Worm (Caenorhabditis elegans): Measurements from ENCODE around the gene C44H9.7.

Gene C44H9.7

DNA sequence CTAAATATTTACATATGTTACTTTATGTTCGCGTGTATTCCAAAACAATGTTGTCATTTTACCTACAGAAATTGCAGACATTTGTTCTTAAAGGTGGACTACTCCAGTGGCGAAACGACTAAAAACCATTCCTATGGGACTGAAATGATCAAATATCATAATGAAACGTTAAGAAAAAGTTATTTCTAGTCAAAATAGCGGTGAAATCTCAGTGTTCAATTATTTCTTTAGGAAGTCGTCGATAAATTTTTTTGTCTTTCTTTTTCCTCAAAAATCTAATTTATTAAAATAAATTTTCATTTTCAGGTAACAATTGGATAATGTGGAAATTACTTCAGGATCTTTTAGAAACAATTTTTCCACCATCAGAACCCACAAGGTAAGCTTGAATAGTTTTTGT lies 19.3 kb downstream of the C44H9.7 start, which contains the start of gene C44H9.4:
TSS of gene C44H9.4 (plus strand) at position 301 of the 400 bp plus-strand sequence.
- TF ChIP-seq somi-1 (GFP tag; optimal IDR thresholded peaks at IDR 0.05) (no peak), lag-1 (GFP tag; IDR thresholded peaks at IDR 0.05) (no peak)

DNA sequence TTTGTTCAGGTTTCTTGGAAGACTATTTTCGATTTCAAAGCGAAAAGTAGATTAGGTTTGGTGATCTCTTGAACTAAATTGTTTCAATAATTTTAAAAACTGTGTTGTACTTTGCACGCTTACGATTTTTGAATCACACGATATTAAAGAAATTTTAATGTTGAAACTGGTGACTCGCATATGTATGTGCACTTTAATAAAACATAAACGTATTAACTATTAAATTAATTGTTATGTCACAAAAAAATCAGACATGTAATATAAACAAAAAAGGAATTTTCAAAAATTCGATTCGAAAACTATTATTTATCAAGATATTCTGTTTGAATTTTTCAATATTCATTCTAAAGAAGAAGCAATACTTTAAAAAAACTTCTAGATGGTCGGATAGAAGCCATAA lies 27.4 kb downstream of the C44H9.7 start, which contains the start of gene ugt-15:
TSS of gene ugt-15 (plus strand) at position 301 of the 400 bp plus-strand sequence.
- TF ChIP-seq nhr-80 (tag; optimal IDR thresholded peaks at IDR 0.05) (peak; percentile 18), F10E7.11 (tag; optimal IDR thresholded peaks at IDR 0.05) (no peak)

DNA sequence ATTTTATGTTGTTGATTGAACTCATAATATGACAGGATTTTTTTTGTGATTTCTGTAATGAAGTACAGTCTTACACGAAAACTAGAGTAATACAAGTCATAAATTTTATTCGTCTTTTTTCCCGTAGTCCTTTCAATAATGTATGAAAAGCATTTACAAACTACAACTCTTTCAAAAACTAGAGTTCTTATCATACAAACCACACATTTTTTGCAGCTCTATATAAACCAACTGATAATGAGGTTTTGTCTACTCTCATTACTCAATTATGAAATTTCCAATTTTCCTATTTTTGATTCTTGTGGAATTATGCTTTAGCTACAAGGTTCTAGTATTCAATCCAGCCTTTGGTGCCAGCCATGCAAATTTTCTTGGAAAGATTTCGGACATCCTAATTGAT lies 29.9 kb downstream of the C44H9.7 start, which contains the start of gene ugt-16:
TSS of gene ugt-16 (plus strand) at position 248 of the 400 bp plus-strand sequence.
- TF ChIP-seq D2030.7 (GFP tag; IDR thresholded peaks at IDR 0.05): no peak
- TF ChIP-seq nhr-80 (tag; optimal IDR thresholded peaks at IDR 0.05): peak; percentile 51

DNA sequence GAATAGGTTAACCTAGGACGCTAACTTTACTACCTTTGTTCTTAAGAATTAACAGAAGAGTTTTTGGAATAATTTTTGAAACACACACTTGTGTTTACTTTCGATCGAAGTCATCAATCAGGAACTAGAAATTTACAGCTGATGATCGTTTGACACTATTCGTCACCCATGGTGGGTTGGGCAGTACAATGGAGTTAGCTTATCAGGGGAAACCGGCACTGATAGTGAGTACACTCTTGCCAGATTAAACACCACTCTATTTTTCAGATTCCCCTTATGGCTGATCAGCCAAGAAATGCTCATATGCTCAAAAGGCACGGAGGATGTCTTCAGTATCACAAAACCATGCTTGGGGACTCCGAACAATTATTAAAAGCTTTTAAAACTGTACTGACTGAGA lies 32.6 kb downstream of the C44H9.7 start:
- peak; percentile 46 for TF ChIP-seq nhr-80 (tag; optimal IDR thresholded peaks at IDR 0.05)
- TF ChIP-seq Y53F4B.3 (GFP tag; IDR thresholded peaks at IDR 0.05): no peak

DNA sequence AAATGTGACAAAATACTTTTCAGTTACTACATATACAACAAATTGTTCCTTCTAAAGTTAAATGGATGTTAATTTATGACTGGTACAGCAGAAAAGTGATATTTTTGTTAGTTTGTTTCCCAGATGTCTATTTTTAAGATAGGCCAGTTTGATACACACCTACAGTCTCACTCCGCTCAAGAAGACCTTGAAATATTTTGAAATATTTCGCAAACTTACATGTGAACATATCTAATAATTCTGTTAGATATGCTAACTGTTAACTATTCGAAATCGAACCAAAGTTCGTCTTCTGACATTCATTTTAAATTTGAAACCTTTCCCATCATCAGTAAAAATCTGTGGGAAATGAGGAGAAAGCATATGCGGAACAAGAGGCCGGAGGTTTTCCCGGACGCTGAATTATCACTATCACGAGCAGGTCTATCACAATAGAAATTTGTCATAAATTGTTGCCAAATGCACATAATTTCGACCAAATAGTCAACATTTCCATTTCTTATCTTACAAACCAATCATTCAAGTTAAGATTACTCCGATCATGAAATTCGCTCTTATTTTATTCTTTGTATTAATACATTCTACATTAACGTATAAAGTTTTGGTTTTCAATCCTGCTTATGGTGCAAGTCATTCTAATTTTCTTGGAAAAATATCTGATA lies 34.7 kb downstream of the C44H9.7 start, which contains the start of the genes ZC443.4 and ugt-18:
TSS of gene ZC443.4 (minus strand) at position 95 of the 662 bp plus-strand sequence.
TSS of gene ugt-18 (plus strand) at position 469 of the 662 bp plus-strand sequence.
- TF ChIP-seq ekl-4 (GFP tag; IDR thresholded peaks at IDR 0.05) (no peak), nhr-80 (tag; optimal IDR thresholded peaks at IDR 0.05) (peak; percentile 5)

DNA sequence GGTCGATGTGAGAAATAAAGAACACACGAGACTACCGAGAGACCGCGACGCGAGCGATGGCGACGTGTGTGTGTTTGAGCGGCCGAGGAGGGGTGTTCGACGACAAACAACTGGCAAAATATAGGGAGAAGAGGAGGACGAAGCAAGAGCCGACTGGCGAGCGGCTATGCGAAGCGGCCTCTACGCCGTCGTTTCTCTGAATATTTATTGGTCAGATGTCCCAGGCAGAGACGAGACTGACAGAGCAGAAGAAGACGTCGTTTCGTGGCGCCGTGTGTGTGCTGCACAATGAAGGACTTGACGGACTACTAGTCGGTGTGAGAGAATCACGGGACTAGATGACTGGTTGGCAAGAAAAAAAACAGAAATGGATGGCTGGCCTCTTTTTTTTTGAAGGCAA lies 35.5 kb downstream of the C44H9.7 start:
- TF ChIP-seq gei-17 (GFP tag; optimal IDR thresholded peaks at IDR 0.05): no peak
- TF ChIP-seq pbrm-1 (GFP tag; IDR thresholded peaks at IDR 0.05): peak; percentile 57; the same call in 1 of the 2 replicates
- TF ChIP-seq dox-1 (GFP tag; IDR thresholded peaks at IDR 0.05): 0 out of 2 replicates have a peak, but pooled peaks have one; percentile 39
- no peak for TF ChIP-seq egl-44 (GFP tag; IDR thresholded peaks at IDR 0.05)
- TF ChIP-seq nhr-27 (tag; optimal IDR thresholded peaks at IDR 0.05): no peak
- TF ChIP-seq cebp-1 (GFP tag; IDR thresholded peaks at IDR 0.05): 0 out of 2 replicates have a peak, but pooled peaks have one; percentile 13
- peak; percentile 52 for TF ChIP-seq cebp-1 (tag; optimal IDR thresholded peaks at IDR 0.05)
- no peak for TF ChIP-seq sdz-38 (tag; optimal IDR thresholded peaks at IDR 0.05)
- no peak for TF ChIP-seq ztf-22 (GFP tag; optimal IDR thresholded peaks at IDR 0.05)
- TF ChIP-seq lir-1 (GFP tag; conservative IDR thresholded peaks at IDR 0.05): no peak
- no peak for TF ChIP-seq repo-1 (tag; optimal IDR thresholded peaks at IDR 0.05)
- TF ChIP-seq egl-18 (GFP tag; IDR thresholded peaks at IDR 0.05): no peak
- TF ChIP-seq xnd-1 (tag; optimal IDR thresholded peaks at IDR 0.05): no peak
- TF ChIP-seq Y56A3A.18 (GFP tag; IDR thresholded peaks at IDR 0.05): no peak
- TF ChIP-seq unc-130 (GFP tag; optimal IDR thresholded peaks at IDR 0.05): no peak
- no peak for TF ChIP-seq attf-3 (GFP tag; conservative IDR thresholded peaks at IDR 0.05)
- TF ChIP-seq nhr-179 (tag; optimal IDR thresholded peaks at IDR 0.05): no peak
- no peak for TF ChIP-seq mel-28 (tag; optimal IDR thresholded peaks at IDR 0.05; ENCODE audit: borderline replicate concordance)
- TF ChIP-seq attf-5 (GFP tag; optimal IDR thresholded peaks at IDR 0.05): peak; percentile 50
- TF ChIP-seq F39B2.1 (GFP tag; IDR thresholded peaks at IDR 0.05): no peak
- TF ChIP-seq ztf-3 (GFP tag; optimal IDR thresholded peaks at IDR 0.05): no peak
- TF ChIP-seq K12H6.12 (tag; optimal IDR thresholded peaks at IDR 0.05): peak; percentile 64
- TF ChIP-seq hmg-1.2 (GFP tag; IDR thresholded peaks at IDR 0.05): no peak
- no peak for TF ChIP-seq sptf-2 (GFP tag; optimal IDR thresholded peaks at IDR 0.05)
- TF ChIP-seq T07F8.4 (tag; optimal IDR thresholded peaks at IDR 0.05): no peak
- TF ChIP-seq egrh-3 (GFP tag; IDR thresholded peaks at IDR 0.05): no peak
- peak; percentile 71 for TF ChIP-seq madf-10 (tag; optimal IDR thresholded peaks at IDR 0.05)
- peak; percentile 4 for TF ChIP-seq ztf-18 (tag; optimal IDR thresholded peaks at IDR 0.05)
- TF ChIP-seq bed-2 (GFP tag; IDR thresholded peaks at IDR 0.05): no peak
- TF ChIP-seq nhr-90 (tag; optimal IDR thresholded peaks at IDR 0.05): no peak
- TF ChIP-seq aptf-3 (GFP tag; IDR thresholded peaks at IDR 0.05): no peak
- TF ChIP-seq lag-1 (GFP tag; IDR thresholded peaks at IDR 0.05): no peak
- TF ChIP-seq T26A5.8 (tag; optimal IDR thresholded peaks at IDR 0.05): no peak
